Worm (Caenorhabditis elegans): ENCODE measurements around the gene F56H9.9.

The F56H9.9 gene

ce11 chrV:12612118-12612517 is 12.2 kb downstream of the F56H9.9 start, which contains the start of gene cyc-2.2:
Gene cyc-2.2, minus strand, starts transcription at chrV:12612218.
- TF ChIP-seq unc-3 (GFP tag; conservative IDR thresholded peaks at IDR 0.05) (no peak), unc-3 (tag; optimal IDR thresholded peaks at IDR 0.05) (no peak), lin-11 (tag; optimal IDR thresholded peaks at IDR 0.05) (no peak), nfya-1 (tag; optimal IDR thresholded peaks at IDR 0.05) (no peak), ahr-1 (tag; optimal IDR thresholded peaks at IDR 0.05) (no peak), pag-3 (tag; optimal IDR thresholded peaks at IDR 0.05; ENCODE audit: borderline replicate concordance) (no peak), ets-4 (tag; optimal IDR thresholded peaks at IDR 0.05) (no peak), C38D4.7 (GFP tag; optimal IDR thresholded peaks at IDR 0.05) (no peak), ceh-30 (tag; optimal IDR thresholded peaks at IDR 0.05) (no peak), nhr-232 (tag; optimal IDR thresholded peaks at IDR 0.05) (no peak), dmd-4 (tag; optimal IDR thresholded peaks at IDR 0.05; ENCODE audit: borderline replicate concordance) (no peak), hlh-6 (tag; optimal IDR thresholded peaks at IDR 0.05) (no peak), pax-1 (tag; optimal IDR thresholded peaks at IDR 0.05) (no peak), unc-86 (tag; optimal IDR thresholded peaks at IDR 0.05) (no peak), tbx-2 (tag; optimal IDR thresholded peaks at IDR 0.05) (no peak), dve-1 (tag; optimal IDR thresholded peaks at IDR 0.05) (no peak), ttx-3 (tag; optimal IDR thresholded peaks at IDR 0.05) (no peak)

DNA sequence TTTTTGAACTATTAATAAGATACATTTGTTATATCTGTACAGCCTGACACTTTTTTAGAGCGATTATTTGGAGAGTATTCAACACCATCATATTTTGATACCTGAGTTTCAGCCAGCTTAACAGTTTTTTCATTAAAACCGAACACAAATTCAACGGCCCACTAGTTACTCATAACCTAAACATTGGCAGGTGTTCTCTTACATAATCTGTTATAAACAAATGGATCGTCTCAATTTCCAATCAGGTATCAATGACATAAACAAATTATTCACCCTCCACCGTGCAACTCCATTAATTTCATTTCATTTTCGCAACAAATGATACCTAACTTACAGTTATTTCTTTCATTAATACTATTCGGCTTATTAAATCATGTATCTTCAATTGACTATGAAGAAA is 13.2 kb downstream of the F56H9.9 start, which contains the start of gene cubn-1:
TSS of gene cubn-1 (plus strand) at position 301 of the 400 bp plus-strand sequence.
- TF ChIP-seq tbx-7 (tag; optimal IDR thresholded peaks at IDR 0.05) (no peak), nhr-11 (tag; optimal IDR thresholded peaks at IDR 0.05) (no peak), ceh-48 (tag; optimal IDR thresholded peaks at IDR 0.05) (no peak), ceh-34 (tag; optimal IDR thresholded peaks at IDR 0.05) (no peak), nhr-232 (tag; optimal IDR thresholded peaks at IDR 0.05) (no peak), pqm-1 (tag; optimal IDR thresholded peaks at IDR 0.05) (no peak), fax-1 (tag; optimal IDR thresholded peaks at IDR 0.05) (no peak), ahr-1 (tag; optimal IDR thresholded peaks at IDR 0.05) (no peak), ceh-18 (tag; optimal IDR thresholded peaks at IDR 0.05) (no peak), hlh-15 (tag; optimal IDR thresholded peaks at IDR 0.05) (no peak), K09A11.1 (tag; optimal IDR thresholded peaks at IDR 0.05; ENCODE audit: insufficient read depth) (no peak), rnt-1 (tag; optimal IDR thresholded peaks at IDR 0.05) (no peak), ceh-2 (tag; optimal IDR thresholded peaks at IDR 0.05) (no peak), unc-86 (tag; optimal IDR thresholded peaks at IDR 0.05) (no peak)

- no peak for TF ChIP-seq hlh-6 (tag; optimal IDR thresholded peaks at IDR 0.05)
- no peak for TF ChIP-seq elt-2 (tag; optimal IDR thresholded peaks at IDR 0.05)
- TF ChIP-seq unc-42 (tag; optimal IDR thresholded peaks at IDR 0.05): no peak
- no peak for TF ChIP-seq tbx-7 (tag; optimal IDR thresholded peaks at IDR 0.05)
- TF ChIP-seq hlh-13 (GFP tag; optimal IDR thresholded peaks at IDR 0.05): no peak
- no peak for TF ChIP-seq dmd-4 (tag; optimal IDR thresholded peaks at IDR 0.05; ENCODE audit: borderline replicate concordance)
- no peak for TF ChIP-seq C08G9.2 (tag; optimal IDR thresholded peaks at IDR 0.05)
- TF ChIP-seq ceh-45 (GFP tag; IDR thresholded peaks at IDR 0.05): no peak
- no peak for TF ChIP-seq odd-2 (tag; optimal IDR thresholded peaks at IDR 0.05)
- no peak for TF ChIP-seq ama-1 (optimal IDR thresholded peaks at IDR 0.05)
- no peak for TF ChIP-seq dve-1 (tag; optimal IDR thresholded peaks at IDR 0.05)
Observed at ce11 chrV:12609526-12609925, 14.7 kb downstream of the F56H9.9 start, which contains the start of gene ZC116.1. Gene ZC116.1, plus strand, starts transcription at chrV:12609826.

DNA sequence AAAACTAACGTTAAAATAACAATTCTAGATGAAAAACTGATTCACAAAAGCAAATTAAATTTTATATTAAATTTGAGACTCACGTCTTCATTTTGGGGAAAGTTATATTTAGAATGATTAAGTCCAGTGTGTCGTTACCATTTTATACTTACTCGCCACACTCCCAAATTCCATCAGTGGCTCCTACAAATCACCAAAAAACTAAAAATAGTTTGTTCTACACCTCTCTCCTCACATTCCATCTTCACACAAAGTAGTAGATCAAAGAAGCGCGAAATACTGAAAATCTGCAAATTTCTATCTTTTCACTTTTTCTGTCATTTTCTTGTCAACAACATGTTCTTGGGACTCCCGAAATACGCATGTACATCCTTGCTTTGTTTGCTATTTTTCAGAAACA is 15.4 kb downstream of the F56H9.9 start, which contains the start of gene ZC116.5:
TSS of gene ZC116.5 (minus strand) at position 101 of the 400 bp plus-strand sequence.
- no peak for TF ChIP-seq fax-1 (tag; optimal IDR thresholded peaks at IDR 0.05)
- TF ChIP-seq Y22D7AL.16 (tag; optimal IDR thresholded peaks at IDR 0.05): no peak

- no peak for TF ChIP-seq pat-9 (tag; optimal IDR thresholded peaks at IDR 0.05)
- TF ChIP-seq elt-2 (tag; optimal IDR thresholded peaks at IDR 0.05): no peak
- no peak for TF ChIP-seq ama-1 (optimal IDR thresholded peaks at IDR 0.05)
Observed at ce11 chrV:12607113-12607512, 17.2 kb downstream of the F56H9.9 start, which contains the start of gene erg-28. Gene erg-28, plus strand, starts transcription at chrV:12607413.
